Fruit fly (Drosophila melanogaster) whole organism, embryonic: ENCODE data around the gene Lip3.

ENCODE experiments used
- ATbp ChIP-seq: fragments of 200-800 bp; sonication (Bioruptor generic); optimal IDR thresholded peaks from 2 replicates; lab custom pipeline; 2017; ENCODE audit warnings: missing biosample characterization, mild to moderate bottlenecking, missing genetic modification characterization, missing genetic modification reagents
- CG10147 ChIP-seq: fragments of 200-800 bp; sonication (Bioruptor generic); optimal IDR thresholded peaks from 2 replicates; lab custom pipeline; 2019; ENCODE audit warnings: missing biosample characterization, mild to moderate bottlenecking, missing genetic modification characterization, moderate library complexity
- CG10959 ChIP-seq: fragments of 200-800 bp; sonication (Bioruptor generic); IDR thresholded peaks from 2 replicates; pipeline ENCODE4 v1.3.6; 2022; ENCODE audit warnings: missing biosample characterization, missing genetic modification characterization
- CG11560 ChIP-seq: fragments of 200-800 bp; sonication (Bioruptor generic); IDR thresholded peaks from 3 replicates; pipeline ENCODE4 v1.3.6; 2022; ENCODE audit warnings: missing biosample characterization, missing genetic modification characterization
- CG12155 ChIP-seq: fragments of 200-800 bp; sonication (Bioruptor generic); optimal IDR thresholded peaks from 3 replicates; lab custom pipeline; 2016; ENCODE audit warnings: missing biosample characterization, missing genetic modification characterization
- CG12299 ChIP-seq: fragments of 200-800 bp; sonication (Bioruptor generic); optimal IDR thresholded peaks from 2 replicates; lab custom pipeline; 2018; ENCODE audit warnings: missing biosample characterization, mild to moderate bottlenecking, missing genetic modification characterization
- CG13123 ChIP-seq: fragments of 200-800 bp; sonication (Bioruptor generic); optimal IDR thresholded peaks from 2 replicates; lab custom pipeline; 2016; ENCODE audit warnings: missing biosample characterization, missing genetic modification characterization
- CG13775 ChIP-seq: fragments of 200-800 bp; sonication (Bioruptor generic); optimal IDR thresholded peaks from 3 replicates; lab custom pipeline; 2017; ENCODE audit warnings: missing biosample characterization, mild to moderate bottlenecking, missing genetic modification characterization
- CG15514 ChIP-seq: fragments of 200-800 bp; sonication (Bioruptor generic); optimal IDR thresholded peaks from 3 replicates; lab custom pipeline; 2017; ENCODE audit warnings: missing biosample characterization, missing genetic modification characterization, mild to moderate bottlenecking, moderate library complexity, missing genetic modification reagents
- CG1602 ChIP-seq: fragments of 200-800 bp; sonication (Bioruptor generic); optimal IDR thresholded peaks from 3 replicates; lab custom pipeline; 2016; ENCODE audit warnings: missing biosample characterization, missing genetic modification characterization
- CG1603 ChIP-seq: fragments of 200-800 bp; sonication (Bioruptor generic); optimal IDR thresholded peaks from 2 replicates; lab custom pipeline; 2019; ENCODE audit warnings: missing biosample characterization, mild to moderate bottlenecking, missing genetic modification characterization, moderate library complexity
- CG17361 ChIP-seq: fragments of 200-800 bp; sonication (Bioruptor generic); IDR thresholded peaks from 3 replicates; pipeline ENCODE4 v1.3.6; 2022; ENCODE audit warnings: missing biosample characterization, missing genetic modification characterization
- CG2199 ChIP-seq: fragments of 200-800 bp; sonication (Bioruptor generic); IDR thresholded peaks from 3 replicates; pipeline ENCODE4 v1.3.6; 2022; ENCODE audit warnings: missing biosample characterization, missing genetic modification characterization
- CG4820 ChIP-seq: fragments of 200-800 bp; sonication (Bioruptor generic); optimal IDR thresholded peaks from 3 replicates; lab custom pipeline; 2016; ENCODE audit warnings: missing biosample characterization, missing genetic modification characterization
- CG5953 ChIP-seq: fragments of 200-800 bp; sonication (Bioruptor generic); IDR thresholded peaks from 2 replicates; pipeline ENCODE4 v1.3.6; 2022; ENCODE audit warnings: missing biosample characterization, missing genetic modification characterization
- CG7271 ChIP-seq: fragments of 200-800 bp; sonication (Bioruptor generic); optimal IDR thresholded peaks from 2 replicates; lab custom pipeline; 2018; ENCODE audit warnings: missing biosample characterization, mild to moderate bottlenecking, missing genetic modification characterization, moderate library complexity
- CG8290 ChIP-seq, 3 experiments: fragments of 200-800 bp; sonication (Bioruptor generic); optimal IDR thresholded peaks; 2 replicates each; lab custom pipeline; 2016 to 2019; ENCODE audit warnings: missing biosample characterization in 3 of 3, missing genetic modification characterization in 3 of 3, mild to moderate bottlenecking in 2 of 3, moderate library complexity in 1 of 3
- CG8924 ChIP-seq: fragments of 200-800 bp; optimal IDR thresholded peaks from 3 replicates; lab custom pipeline; 2019; ENCODE audit warnings: missing biosample characterization, mild to moderate bottlenecking, missing genetic modification characterization, moderate library complexity
- CG9727 ChIP-seq: fragments of 200-800 bp; sonication (Bioruptor generic); optimal IDR thresholded peaks from 3 replicates; lab custom pipeline; 2017; ENCODE audit warnings: missing biosample characterization, mild to moderate bottlenecking, missing genetic modification characterization
- CHES-1-like ChIP-seq: fragments of 200-800 bp; sonication (Bioruptor generic); optimal IDR thresholded peaks from 2 replicates; lab custom pipeline; 2016; ENCODE audit warnings: missing biosample characterization, missing genetic modification characterization
- CkIIα-i1 ChIP-seq: fragments of 200-800 bp; sonication (Bioruptor generic); IDR thresholded peaks from 2 replicates; pipeline ENCODE4 v1.3.6; 2022; ENCODE audit warnings: missing biosample characterization, missing genetic modification characterization
- Dek ChIP-seq: fragments of 200-800 bp; sonication (Bioruptor generic); optimal IDR thresholded peaks from 3 replicates; lab custom pipeline; 2019; ENCODE audit warnings: missing biosample characterization, mild to moderate bottlenecking, missing genetic modification characterization, moderate library complexity
- Doc3 ChIP-seq: fragments of 200-800 bp; sonication (Bioruptor generic); IDR thresholded peaks from 3 replicates; pipeline ENCODE4 v1.3.6; 2022; ENCODE audit warnings: missing biosample characterization, missing genetic modification characterization; ENCODE audit not compliant: partially characterized antibody
- Hr51 ChIP-seq, 2 experiments: fragments of 200-800 bp; sonication (Bioruptor generic); optimal IDR thresholded peaks; 2 replicates in 1 of 2; 3 replicates in 1 of 2; lab custom pipeline; 2016 to 2018; ENCODE audit warnings: missing biosample characterization in 2 of 2, missing genetic modification characterization in 2 of 2, mild to moderate bottlenecking in 1 of 2, moderate library complexity in 1 of 2
- MBD-R2 ChIP-seq: fragments of 200-800 bp; sonication (Bioruptor generic); IDR thresholded peaks from 2 replicates; pipeline ENCODE4 v1.3.6; 2022; ENCODE audit warnings: missing biosample characterization, missing genetic modification characterization
- Med ChIP-seq: fragments of 200-800 bp; sonication (Bioruptor generic); peaks from one replicate; lab custom pipeline; 2016; ENCODE audit warnings: missing biosample characterization, missing genetic modification characterization, mild to moderate bottlenecking, inconsistent platforms, moderate library complexity
- Rfx ChIP-seq: fragments of 200-800 bp; sonication (Bioruptor generic); IDR thresholded peaks from 2 replicates; pipeline ENCODE4 v1.3.6; 2022; ENCODE audit warnings: missing biosample characterization, missing genetic modification characterization
- Sox102F ChIP-seq: fragments of 200-800 bp; sonication (Bioruptor generic); optimal IDR thresholded peaks from 2 replicates; lab custom pipeline; 2018; ENCODE audit warnings: missing biosample characterization, mild to moderate bottlenecking, missing genetic modification characterization, moderate library complexity
- ap ChIP-seq: fragments of 200-800 bp; sonication (Bioruptor generic); IDR thresholded peaks from 2 replicates; pipeline ENCODE4 v1.3.6; 2022; ENCODE audit warnings: missing biosample characterization, missing genetic modification characterization
- bcd ChIP-seq: fragments of 200-800 bp; sonication (Bioruptor generic); optimal IDR thresholded peaks from 2 replicates; lab custom pipeline; 2017; ENCODE audit warnings: missing biosample characterization, mild to moderate bottlenecking, missing genetic modification characterization
- chinmo ChIP-seq: fragments of 200-800 bp; sonication (Bioruptor generic); IDR thresholded peaks from 4 replicates; pipeline ENCODE4 v1.3.6; 2022; ENCODE audit warnings: missing biosample characterization, missing genetic modification characterization; ENCODE audit not compliant: partially characterized antibody
- fd102C ChIP-seq: fragments of 200-800 bp; sonication (Bioruptor generic); optimal IDR thresholded peaks from 2 replicates; lab custom pipeline; 2018; ENCODE audit warnings: missing biosample characterization, mild to moderate bottlenecking, missing genetic modification characterization, moderate library complexity
- fd96Cb ChIP-seq: fragments of 200-800 bp; sonication (Bioruptor generic); optimal IDR thresholded peaks from 2 replicates; lab custom pipeline; 2018; ENCODE audit warnings: missing biosample characterization, mild to moderate bottlenecking, missing genetic modification characterization, moderate library complexity
- gce ChIP-seq: fragments of 200-800 bp; sonication (Bioruptor generic); IDR thresholded peaks from 3 replicates; pipeline ENCODE4 v1.3.6; 2022; ENCODE audit warnings: missing biosample characterization, missing genetic modification characterization
- gsb ChIP-seq: fragments of 200-800 bp; sonication (Bioruptor generic); IDR thresholded peaks from 2 replicates; pipeline ENCODE4 v1.3.6; 2022; ENCODE audit warnings: missing biosample characterization, missing genetic modification characterization
- hb ChIP-seq: fragments of 200-800 bp; sonication (Bioruptor generic); IDR thresholded peaks from 3 replicates; pipeline ENCODE4 v1.3.6; 2022; ENCODE audit warnings: missing biosample characterization, missing genetic modification characterization; ENCODE audit not compliant: partially characterized antibody
- hkb ChIP-seq, 2 experiments: fragments of 200-800 bp in 1 of 2; fragments of >200 bp in 1 of 2; sonication (Bioruptor generic) in 1 of 2; IDR thresholded peaks in 1 of 2; optimal IDR thresholded peaks in 1 of 2; 2 replicates each; pipeline versions ENCODE4 v1.3.6 to Lab custom; 2017 to 2022; ENCODE audit warnings: missing biosample characterization in 1 of 2, missing genetic modification characterization in 1 of 2
- ind ChIP-seq: fragments of 200-800 bp; sonication (Bioruptor generic); optimal IDR thresholded peaks from 3 replicates; lab custom pipeline; 2016; ENCODE audit warnings: missing biosample characterization, missing genetic modification characterization
- jumu ChIP-seq: fragments of 200-800 bp; sonication (Bioruptor generic); optimal IDR thresholded peaks from 3 replicates; lab custom pipeline; 2016; ENCODE audit warnings: missing biosample characterization, missing genetic modification characterization
- mam ChIP-seq: fragments of 200-800 bp; sonication (Bioruptor generic); optimal IDR thresholded peaks from 3 replicates; lab custom pipeline; 2016; ENCODE audit warnings: missing biosample characterization, missing genetic modification characterization
- nmo ChIP-seq: fragments of 200-800 bp; sonication (Bioruptor generic); optimal IDR thresholded peaks from 2 replicates; lab custom pipeline; 2018; ENCODE audit warnings: missing biosample characterization, mild to moderate bottlenecking, missing genetic modification characterization, moderate library complexity
- peb ChIP-seq: fragments of 200-800 bp; sonication (Bioruptor generic); IDR thresholded peaks from 2 replicates; pipeline ENCODE4 v1.3.6; 2022; ENCODE audit warnings: missing biosample characterization, missing genetic modification characterization
- pita ChIP-seq: fragments of 200-800 bp; sonication (Bioruptor generic); optimal IDR thresholded peaks from 2 replicates; lab custom pipeline; 2017; ENCODE audit warnings: missing biosample characterization, mild to moderate bottlenecking, missing genetic modification characterization
- pum ChIP-seq: fragments of 200-800 bp; sonication (Bioruptor generic); optimal IDR thresholded peaks from 2 replicates; lab custom pipeline; 2016; ENCODE audit warnings: missing biosample characterization, missing genetic modification characterization
- shn ChIP-seq: fragments of 200-800 bp; sonication (Bioruptor generic); optimal IDR thresholded peaks from 3 replicates; lab custom pipeline; 2016; ENCODE audit warnings: missing biosample characterization, missing genetic modification characterization
- slbo ChIP-seq: fragments of 200-800 bp; sonication (Bioruptor generic); IDR thresholded peaks from 2 replicates; pipeline ENCODE4 v1.3.6; 2022; ENCODE audit warnings: missing biosample characterization, missing genetic modification characterization
- stc ChIP-seq: fragments of 200-800 bp; sonication (Bioruptor generic); IDR thresholded peaks from 2 replicates; pipeline ENCODE4 v1.3.6; 2022; ENCODE audit warnings: missing biosample characterization, missing genetic modification characterization
- tap ChIP-seq: fragments of 200-800 bp; optimal IDR thresholded peaks from 3 replicates; lab custom pipeline; 2019; ENCODE audit warnings: missing biosample characterization, mild to moderate bottlenecking, missing genetic modification characterization, moderate library complexity
- tgo ChIP-seq: fragments of 200-800 bp; sonication (Bioruptor generic); IDR thresholded peaks from 3 replicates; pipeline ENCODE4 v1.3.6; 2022; ENCODE audit warnings: missing biosample characterization, missing genetic modification characterization
- tx ChIP-seq: fragments of 200-800 bp; sonication (Bioruptor generic); optimal IDR thresholded peaks from 2 replicates; lab custom pipeline; 2016; ENCODE audit warnings: missing biosample characterization, missing genetic modification characterization

The Lip3 gene

DNA sequence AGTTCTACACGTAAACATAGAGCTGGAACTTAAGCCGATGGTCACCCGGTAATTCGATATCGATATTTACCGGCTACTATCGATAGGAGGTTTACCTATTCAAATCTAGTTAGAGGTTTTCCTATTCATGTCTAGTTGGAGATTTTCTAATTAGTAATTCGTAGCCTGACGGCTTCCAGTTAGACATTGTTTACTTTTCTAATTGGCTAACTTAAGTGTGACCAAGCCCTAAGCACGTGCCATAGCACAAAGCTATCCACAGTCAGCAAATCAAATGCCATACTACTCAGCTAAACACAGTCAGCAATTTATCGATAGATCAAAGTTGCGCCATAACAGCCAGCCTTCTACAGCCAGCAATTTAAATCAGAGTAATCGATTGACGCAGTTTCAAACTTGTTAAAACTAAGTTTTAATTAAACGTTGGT is 31.3 kb upstream of the Lip3 start, which contains the start of gene Dpm3 (continued):
- TF ChIP-seq ap (GFP tag; lab: Robert Waterston, UW) (no peak), hkb (optimal IDR thresholded peaks at IDR 0.05; lab: Kevin White, UChicago) (peak; percentile 62), hkb (GFP tag; IDR thresholded peaks at IDR 0.05; lab: Robert Waterston, UW) (no peak), CG7271 (no peak), gce (GFP tag; lab: Robert Waterston, UW) (no peak), slbo (GFP tag; lab: Robert Waterston, UW) (peak; percentile 70), CG10147 (peak; percentile 57), CG12155 (GFP tag; lab: Kevin White, UChicago) (peak; percentile 7), CG9727 (GFP tag; lab: Kevin White, UChicago) (peak; percentile 16), Dek (tag; lab: Kevin White, UChicago) (peak; percentile 40), CG2199 (0 out of 3 replicates have a peak, but pooled peaks have one; percentile 68), pita (GFP tag; lab: Kevin White, UChicago) (peak; percentile 17), CHES-1-like (GFP tag; lab: Kevin White, UChicago) (peak; percentile 68), CG1603 (tag; lab: Kevin White, UChicago) (peak; percentile 86), CG5953 (GFP tag; lab: Robert Waterston, UW) (no peak), Hr51 (GFP tag; optimal IDR thresholded peaks at IDR 0.05; lab: Kevin White, UChicago) (peak in 1 of 2 experiments; percentile 45), hb (peak; percentile 88), CkIIα-i1 (GFP tag; lab: Robert Waterston, UW) (no peak), stc (GFP tag; lab: Robert Waterston, UW) (no peak), CG13123 (peak; percentile 38), CG10959 (no peak), Doc3 (GFP tag; lab: Robert Waterston, UW) (peak; percentile 95), peb (GFP tag; lab: Robert Waterston, UW) (no peak), CG8290 (GFP tag; optimal IDR thresholded peaks at IDR 0.05; lab: Kevin White, UChicago) (peak; percentile 72), CG8290 (tag; optimal IDR thresholded peaks at IDR 0.05; lab: Kevin White, UChicago) (no peak), CG1602 (GFP tag; lab: Kevin White, UChicago) (no peak), ind (GFP tag; lab: Kevin White, UChicago) (peak; percentile 4), Rfx (GFP tag; lab: Robert Waterston, UW) (peak; percentile 49), CG17361 (0 out of 3 replicates have a peak, but pooled peaks have one; percentile 31), tx (peak; percentile 15), MBD-R2 (GFP tag; lab: Robert Waterston, UW) (peak; percentile 69), tap (peak; percentile 14), CG13775 (GFP tag; lab: Kevin White, UChicago) (peak; percentile 30), Sox102F (peak; percentile 13), CG8924 (tag; lab: Kevin White, UChicago) (peak; percentile 39), bcd (GFP tag; lab: Kevin White, UChicago) (peak; percentile 41), jumu (GFP tag; lab: Kevin White, UChicago) (peak; percentile 6), Med (peak; percentile 77), CG15514 (GFP tag; lab: Kevin White, UChicago) (peak; percentile 58), shn (GFP tag; lab: Kevin White, UChicago) (peak; percentile 70), pum (GFP tag; lab: Kevin White, UChicago) (peak; percentile 41), fd102C (GFP tag; lab: Kevin White, UChicago) (no peak), mam (GFP tag; lab: Kevin White, UChicago) (peak; percentile 56), ATbp (GFP tag; lab: Kevin White, UChicago) (no peak), CG12299 (tag; lab: Kevin White, UChicago) (peak; percentile 5), nmo (GFP tag; lab: Kevin White, UChicago) (peak; percentile 74), fd96Cb (tag; lab: Kevin White, UChicago) (no peak), chinmo (GFP tag; lab: Robert Waterston, UW) (0 out of 4 replicates have a peak, but pooled peaks have one; percentile 76), CG11560 (peak; percentile 58; the same call in 1 of the 3 replicates), gsb (GFP tag; lab: Robert Waterston, UW) (no peak), CG4820 (GFP tag; lab: Kevin White, UChicago) (peak; percentile 17), tgo (no peak)
